Fruit fly (Drosophila melanogaster) whole organism, pupa: ENCODE results near the gene RagA-B.
A peak's percentile ranks its signal among the peaks of the same experiment; 100 is the strongest.

Source experiments
- CG12605 ChIP-seq: fragments of 200-800 bp; sonication (Bioruptor generic); IDR thresholded peaks from 2 replicates; pipeline ENCODE4 v1.3.6; 2022; ENCODE audit warnings: missing biosample characterization, missing genetic modification characterization
- CG15710 ChIP-seq: fragments of 200-800 bp; sonication (Bioruptor generic); optimal IDR thresholded peaks from 2 replicates; lab custom pipeline; 2018; ENCODE audit warnings: missing biosample characterization, mild to moderate bottlenecking, missing genetic modification characterization, moderate library complexity
- CG17806 ChIP-seq: fragments of 200-800 bp; sonication (Bioruptor generic); optimal IDR thresholded peaks from 2 replicates; lab custom pipeline; 2018; ENCODE audit warnings: missing biosample characterization, mild to moderate bottlenecking, missing genetic modification characterization, moderate library complexity
- CG4496 ChIP-seq: fragments of 200-800 bp; sonication (Bioruptor generic); IDR thresholded peaks from 3 replicates; pipeline ENCODE4 v1.3.6; 2022; ENCODE audit warnings: missing biosample characterization, missing genetic modification characterization
- CG8159 ChIP-seq: fragments of 200-800 bp; sonication (Bioruptor generic); optimal IDR thresholded peaks from 3 replicates; lab custom pipeline; 2018; ENCODE audit warnings: missing biosample characterization, mild to moderate bottlenecking, missing genetic modification characterization, moderate library complexity
- CG8301 ChIP-seq: fragments of 200-800 bp; sonication (Bioruptor generic); optimal IDR thresholded peaks from 2 replicates; lab custom pipeline; 2018; ENCODE audit warnings: missing biosample characterization, mild to moderate bottlenecking, missing genetic modification characterization
- D1 ChIP-seq: fragments of 200-800 bp; sonication (Bioruptor generic); optimal IDR thresholded peaks from 2 replicates; lab custom pipeline; 2018; ENCODE audit warnings: missing biosample characterization, mild to moderate bottlenecking, missing genetic modification characterization, moderate library complexity
- EcR ChIP-seq: fragments of 200-800 bp; sonication (Bioruptor generic); optimal IDR thresholded peaks from 3 replicates; lab custom pipeline; 2019; ENCODE audit warnings: missing biosample characterization, missing genetic modification characterization, mild to moderate bottlenecking, moderate library complexity, missing genetic modification reagents
- Pif1A ChIP-seq: fragments of 200-800 bp; sonication (Bioruptor generic); optimal IDR thresholded peaks from 3 replicates; lab custom pipeline; 2016; ENCODE audit warnings: missing biosample characterization, missing genetic modification characterization
- Pif1B ChIP-seq: fragments of 200-800 bp; sonication (Bioruptor generic); optimal IDR thresholded peaks from 3 replicates; lab custom pipeline; 2016; ENCODE audit warnings: missing biosample characterization, missing genetic modification characterization
- Snoo ChIP-seq: fragments of 200-800 bp; sonication (Bioruptor generic); optimal IDR thresholded peaks from 3 replicates; lab custom pipeline; 2017; ENCODE audit warnings: missing biosample characterization, mild to moderate bottlenecking, missing genetic modification characterization, inconsistent platforms
- gl ChIP-seq: fragments of 200-800 bp; sonication (Bioruptor generic); optimal IDR thresholded peaks from 2 replicates; lab custom pipeline; 2018; ENCODE audit warnings: missing biosample characterization, mild to moderate bottlenecking, missing genetic modification characterization
- rn ChIP-seq: fragments of 200-800 bp; sonication (Bioruptor generic); IDR thresholded peaks from 2 replicates; pipeline ENCODE4 v1.3.6; 2022; ENCODE audit warnings: missing biosample characterization, missing genetic modification characterization

dm6 chr3R:9030750-9031128, 46.6 kb upstream of the RagA-B start:
- TF ChIP-seq CG17806 (tag; lab: Kevin White, UChicago) (no peak), EcR (peak; percentile 11), gl (no peak), Pif1B (GFP tag; lab: Kevin White, UChicago) (no peak), Snoo (tag; lab: Kevin White, UChicago) (no peak), D1 (no peak), Pif1A (GFP tag; lab: Kevin White, UChicago) (no peak), CG12605 (GFP tag; lab: Robert Waterston, UW) (no peak), rn (GFP tag; lab: Robert Waterston, UW) (no peak), CG15710 (tag; lab: Kevin White, UChicago) (no peak), CG8301 (tag; lab: Kevin White, UChicago) (no peak), CG8159 (tag; lab: Kevin White, UChicago) (no peak), CG4496 (GFP tag; lab: Robert Waterston, UW) (no peak)
